Worm (Caenorhabditis elegans): ENCODE data around the gene enpp-1.

- TF ChIP-seq him-1 (tag; optimal IDR thresholded peaks at IDR 0.05) = no peak
- TF ChIP-seq W03F9.2 (tag; optimal IDR thresholded peaks at IDR 0.05) = no peak
These were observed 29.9 kb downstream of the enpp-1 start for ce11 chrV:12161157-12161556.

Measured in whole organism, L4/young adult.